Fruit fly (Drosophila melanogaster) whole organism, embryonic: ENCODE results near the gene CG13031.

Source experiments
- caup ChIP-seq: fragments of 200-800 bp; sonication (Bioruptor generic); optimal IDR thresholded peaks from 3 replicates; lab custom pipeline; 2017; ENCODE audit warnings: missing biosample characterization, mild to moderate bottlenecking, missing genetic modification characterization, moderate library complexity; ENCODE audit not compliant: severe bottlenecking
- sqz ChIP-seq: fragments of 200-800 bp; sonication (Bioruptor generic); optimal IDR thresholded peaks from 3 replicates; lab custom pipeline; 2018; ENCODE audit warnings: missing biosample characterization, mild to moderate bottlenecking, missing genetic modification characterization

DNA sequence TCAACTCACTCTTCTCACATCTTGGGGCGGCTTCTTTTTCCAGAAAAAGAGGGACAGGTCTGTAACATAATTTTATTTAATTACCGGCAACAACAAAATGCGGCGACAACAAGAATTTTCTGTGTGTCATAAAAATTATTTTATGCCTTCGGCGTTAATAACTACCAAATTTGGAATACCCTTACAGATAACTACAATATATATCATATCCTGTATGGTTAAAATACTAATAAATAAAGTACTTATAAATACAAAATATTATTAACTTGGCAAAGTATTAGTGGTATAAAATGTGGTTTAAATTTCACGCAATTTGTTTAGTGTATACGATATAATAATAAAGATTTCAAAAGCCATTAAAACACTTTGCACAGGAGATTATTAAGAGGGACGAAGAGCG lies 26.1 kb downstream of the CG13031 start:
- TF ChIP-seq sqz (no peak), caup (no peak)
